Worm (Caenorhabditis elegans) whole organism, late embryonic: Measurements from ENCODE around the gene srxa-12.

Source experiments
- C08G9.2 ChIP-seq: sonication (generic microtip); optimal IDR thresholded peaks from 2 replicates; lab custom pipeline; 2016; ENCODE audit warnings: mild to moderate bottlenecking, missing genetic modification characterization, moderate library complexity, missing compliant biosample characterization
- F13H6.1 ChIP-seq: sonication (generic microtip); optimal IDR thresholded peaks from 2 replicates; lab custom pipeline; 2016; ENCODE audit warnings: missing genetic modification characterization, missing compliant biosample characterization
- T23F11.4 ChIP-seq: fragments of 200-800 bp; sonication (Bioruptor generic); optimal IDR thresholded peaks from 2 replicates; lab custom pipeline; 2018; ENCODE audit warnings: mild to moderate bottlenecking, missing genetic modification characterization, missing compliant biosample characterization
- ama-1 ChIP-seq: fragments of 150-350 bp; optimal IDR thresholded peaks from 2 replicates; lab custom pipeline; 2014
- ceh-18 ChIP-seq: sonication (generic microtip); optimal IDR thresholded peaks from 2 replicates; lab custom pipeline; 2016; ENCODE audit warnings: missing genetic modification characterization, missing compliant biosample characterization
- ceh-19 ChIP-seq: fragments of 200-800 bp; sonication (Bioruptor generic); optimal IDR thresholded peaks from 2 replicates; lab custom pipeline; 2018; ENCODE audit warnings: mild to moderate bottlenecking, missing genetic modification characterization, missing compliant biosample characterization
- ceh-22 ChIP-seq: sonication (generic microtip); optimal IDR thresholded peaks from 2 replicates; lab custom pipeline; 2017; ENCODE audit warnings: missing biosample characterization, missing genetic modification characterization
- ceh-24 ChIP-seq: sonication (generic microtip); optimal IDR thresholded peaks from 2 replicates; lab custom pipeline; 2016; ENCODE audit warnings: mild to moderate bottlenecking, missing genetic modification characterization, missing compliant biosample characterization
- ceh-9 ChIP-seq: sonication (generic microtip); optimal IDR thresholded peaks from 2 replicates; lab custom pipeline; 2016; ENCODE audit warnings: mild to moderate bottlenecking, missing genetic modification characterization, inconsistent platforms, missing compliant biosample characterization
- dmd-4 ChIP-seq: sonication (generic microtip); optimal IDR thresholded peaks from 2 replicates; lab custom pipeline; 2016; ENCODE audit warnings: borderline replicate concordance, missing genetic modification characterization, missing compliant biosample characterization
- dve-1 ChIP-seq: sonication (generic microtip); optimal IDR thresholded peaks from 2 replicates; lab custom pipeline; 2017; ENCODE audit warnings: antibody characterized with exemption, mild to moderate bottlenecking, missing genetic modification characterization, missing compliant biosample characterization
- elt-2 ChIP-seq: sonication (generic microtip); optimal IDR thresholded peaks from 2 replicates; lab custom pipeline; 2016; ENCODE audit warnings: missing genetic modification reagents, missing genetic modification characterization, missing compliant biosample characterization
- elt-4 ChIP-seq: sonication (generic microtip); optimal IDR thresholded peaks from 2 replicates; lab custom pipeline; 2016; ENCODE audit warnings: missing genetic modification characterization, missing compliant biosample characterization
- ets-4 ChIP-seq: sonication (generic microtip); optimal IDR thresholded peaks from 2 replicates; lab custom pipeline; 2016; ENCODE audit warnings: missing genetic modification characterization, missing compliant biosample characterization
- fax-1 ChIP-seq: sonication (generic microtip); optimal IDR thresholded peaks from 2 replicates; lab custom pipeline; 2016; ENCODE audit warnings: missing genotype, missing genetic modification characterization, missing compliant biosample characterization
- fkh-10 ChIP-seq: fragments of 150-350 bp; optimal IDR thresholded peaks from 2 replicates; lab custom pipeline; 2014; ENCODE audit warnings: missing biosample characterization, missing genetic modification reagents, missing genetic modification characterization
- fkh-6 ChIP-seq: sonication (generic microtip); optimal IDR thresholded peaks from 2 replicates; lab custom pipeline; 2016; ENCODE audit warnings: missing genetic modification characterization, missing compliant biosample characterization
- gmeb-2 ChIP-seq: sonication (generic microtip); optimal IDR thresholded peaks from 2 replicates; lab custom pipeline; 2016; ENCODE audit warnings: missing genetic modification characterization, inconsistent platforms, missing compliant biosample characterization
- hlh-30 ChIP-seq: sonication (generic microtip); optimal IDR thresholded peaks from 2 replicates; lab custom pipeline; 2017; ENCODE audit warnings: antibody characterized with exemption, missing genetic modification characterization, missing compliant biosample characterization; ENCODE audit not compliant: insufficient read depth
- lin-11 ChIP-seq: fragments of 200-800 bp; sonication (Bioruptor generic); optimal IDR thresholded peaks from 2 replicates; lab custom pipeline; 2018; ENCODE audit warnings: mild to moderate bottlenecking, missing genetic modification characterization, missing compliant biosample characterization
- madf-2 ChIP-seq: sonication (generic microtip); optimal IDR thresholded peaks from 2 replicates; lab custom pipeline; 2017; ENCODE audit warnings: missing genetic modification characterization, missing compliant biosample characterization
- nhr-11 ChIP-seq: fragments of 150-350 bp; optimal IDR thresholded peaks from 2 replicates; lab custom pipeline; 2014; ENCODE audit warnings: missing biosample characterization, missing genetic modification characterization
- nhr-232 ChIP-seq: sonication (generic microtip); optimal IDR thresholded peaks from 2 replicates; lab custom pipeline; 2016; ENCODE audit warnings: missing genetic modification characterization, missing compliant biosample characterization
- npax-4 ChIP-seq: sonication (generic microtip); optimal IDR thresholded peaks from 2 replicates; lab custom pipeline; 2016; ENCODE audit warnings: missing genetic modification characterization, missing compliant biosample characterization
- odd-2 ChIP-seq: sonication (generic microtip); optimal IDR thresholded peaks from 2 replicates; lab custom pipeline; 2017; ENCODE audit warnings: antibody characterized with exemption, mild to moderate bottlenecking, missing genetic modification characterization, missing compliant biosample characterization
- pat-9 ChIP-seq: fragments of 200-800 bp; sonication (Bioruptor generic); optimal IDR thresholded peaks from 2 replicates; lab custom pipeline; 2018; ENCODE audit warnings: mild to moderate bottlenecking, missing genetic modification characterization, moderate library complexity, missing compliant biosample characterization
- pax-1 ChIP-seq: fragments of 150-350 bp; optimal IDR thresholded peaks from 2 replicates; lab custom pipeline; 2014; ENCODE audit warnings: missing biosample characterization, missing genetic modification characterization
- pqm-1 ChIP-seq: sonication (generic microtip); optimal IDR thresholded peaks from 2 replicates; lab custom pipeline; 2016; ENCODE audit warnings: missing genetic modification characterization, missing compliant biosample characterization
- pros-1 ChIP-seq: fragments of 150-350 bp; optimal IDR thresholded peaks from 2 replicates; lab custom pipeline; 2014; ENCODE audit warnings: missing biosample characterization, missing genetic modification reagents, missing genetic modification characterization
- rnt-1 ChIP-seq: sonication (generic microtip); optimal IDR thresholded peaks from 2 replicates; lab custom pipeline; 2016; ENCODE audit warnings: missing genetic modification characterization, missing compliant biosample characterization
- sdc-2 ChIP-seq: sonication (generic microtip); optimal IDR thresholded peaks from 2 replicates; lab custom pipeline; 2016; ENCODE audit warnings: missing genotype, missing genetic modification characterization, missing compliant biosample characterization
- sox-2 ChIP-seq: fragments of 200-800 bp; sonication (Bioruptor generic); IDR thresholded peaks from 2 replicates; pipeline ENCODE4 v1.3.6; 2022; ENCODE audit warnings: missing genetic modification reagents, missing genetic modification characterization, missing compliant biosample characterization
- sox-4 ChIP-seq: sonication (generic microtip); optimal IDR thresholded peaks from 2 replicates; lab custom pipeline; 2017; ENCODE audit warnings: mild to moderate bottlenecking, missing genetic modification characterization, inconsistent platforms, missing compliant biosample characterization
- syd-9 ChIP-seq: sonication (generic microtip); optimal IDR thresholded peaks from 2 replicates; lab custom pipeline; 2016; ENCODE audit warnings: mild to moderate bottlenecking, missing genetic modification characterization, moderate library complexity, missing compliant biosample characterization
- tbx-2 ChIP-seq: sonication (generic microtip); optimal IDR thresholded peaks from 2 replicates; lab custom pipeline; 2016; ENCODE audit warnings: missing genetic modification characterization, missing compliant biosample characterization
- unc-3 ChIP-seq, 2 experiments: fragments of 200-800 bp in 1 of 2; sonication (Bioruptor generic) in 1 of 2; sonication (generic microtip) in 1 of 2; conservative IDR thresholded peaks in 1 of 2; optimal IDR thresholded peaks in 1 of 2; 2 replicates each; pipeline versions ENCODE4 v1.3.6 to Lab custom; 2016 to 2022; ENCODE audit warnings: missing compliant biosample characterization in 2 of 2, missing genetic modification characterization in 2 of 2, missing genetic modification reagents in 1 of 2
- unc-42 ChIP-seq: sonication (generic microtip); optimal IDR thresholded peaks from 2 replicates; lab custom pipeline; 2016; ENCODE audit warnings: missing genotype, missing genetic modification characterization, missing compliant biosample characterization
- unc-55 ChIP-seq: sonication (generic microtip); optimal IDR thresholded peaks from 2 replicates; lab custom pipeline; 2017; ENCODE audit warnings: missing biosample characterization, missing genetic modification reagents, missing genetic modification characterization
- unc-86 ChIP-seq: sonication (generic microtip); optimal IDR thresholded peaks from 2 replicates; lab custom pipeline; 2016; ENCODE audit warnings: missing genetic modification characterization, missing compliant biosample characterization

srxa-12 gene

DNA sequence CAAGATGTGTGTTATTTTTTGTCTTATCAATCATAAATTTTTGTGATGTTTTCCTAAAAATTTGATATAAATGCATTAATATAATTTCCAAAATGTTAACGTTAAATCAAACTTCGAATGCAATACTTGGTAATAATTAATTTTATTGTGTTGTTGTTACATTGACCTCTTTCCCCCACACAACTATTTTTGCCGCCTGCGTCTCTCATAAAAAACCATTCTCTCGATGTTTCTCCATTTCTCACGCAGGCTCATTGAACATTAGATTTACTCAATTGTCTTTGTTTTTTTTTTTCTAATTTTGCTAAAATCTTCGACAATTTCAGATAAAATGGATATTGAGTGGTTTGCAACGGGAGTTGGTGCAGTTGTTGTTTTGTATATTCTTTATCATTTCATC is 20.3 kb upstream of the srxa-12 start, which contains the start of gene stdh-1:
stdh-1 (plus strand) TSS at position 327 of the 400 bp plus-strand sequence.
- no peak for TF ChIP-seq syd-9 (tag; lab: Kevin White, UChicago)
- no peak for TF ChIP-seq madf-2 (tag; lab: Kevin White, UChicago)
- TF ChIP-seq fax-1 (tag; lab: Kevin White, UChicago) = no peak
- no peak for TF ChIP-seq ama-1 (lab: Kevin White, UChicago)
- no peak for TF ChIP-seq pax-1 (tag; lab: Kevin White, UChicago)
- no peak for TF ChIP-seq npax-4
- no peak for TF ChIP-seq rnt-1 (tag; lab: Kevin White, UChicago)
- peak; percentile 86 for TF ChIP-seq unc-42
- no peak for TF ChIP-seq ceh-24

DNA sequence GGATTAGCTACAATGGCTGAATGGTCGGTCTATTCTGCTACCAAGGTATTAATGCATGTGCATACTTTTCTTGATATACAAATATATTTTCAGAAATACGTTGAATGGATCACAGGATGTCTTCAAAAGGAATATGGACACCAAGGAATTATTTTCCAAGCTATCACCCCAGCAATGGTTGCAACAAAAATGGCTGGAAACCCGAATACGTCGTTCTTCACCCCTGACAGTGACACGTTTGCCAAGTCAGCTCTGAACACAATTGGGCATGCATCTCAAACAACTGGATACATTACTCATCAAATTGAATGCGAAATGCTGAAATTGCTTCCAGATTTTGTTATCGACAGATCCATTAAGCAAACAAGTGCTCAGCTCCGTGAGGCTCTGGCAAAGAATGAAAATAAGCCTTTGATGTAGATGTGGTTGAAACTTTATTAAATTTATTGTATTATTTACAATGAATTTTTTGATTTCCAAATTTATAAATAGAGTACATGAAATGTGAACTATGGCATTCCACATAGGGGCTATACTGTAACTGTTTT is 18.9 kb upstream of the srxa-12 start:
- TF ChIP-seq pros-1 (tag; lab: Kevin White, UChicago) (no peak), nhr-11 (tag; lab: Kevin White, UChicago) (no peak), syd-9 (tag; lab: Kevin White, UChicago) (no peak), F13H6.1 (no peak), C08G9.2 (no peak), sox-4 (tag; lab: Kevin White, UChicago) (no peak), sdc-2 (tag; lab: Kevin White, UChicago) (no peak), ama-1 (lab: Kevin White, UChicago) (no peak), pat-9 (tag; lab: Kevin White, UChicago) (no peak), lin-11 (no peak), ets-4 (no peak), pqm-1 (tag; lab: Kevin White, UChicago) (no peak), odd-2 (no peak), tbx-2 (tag; lab: Kevin White, UChicago) (no peak), gmeb-2 (tag; lab: Kevin White, UChicago) (no peak), dve-1 (tag; lab: Kevin White, UChicago) (no peak), sox-2 (GFP tag; lab: Robert Waterston, UW) (no peak), fkh-6 (tag; lab: Kevin White, UChicago) (no peak), ceh-22 (no peak)

DNA sequence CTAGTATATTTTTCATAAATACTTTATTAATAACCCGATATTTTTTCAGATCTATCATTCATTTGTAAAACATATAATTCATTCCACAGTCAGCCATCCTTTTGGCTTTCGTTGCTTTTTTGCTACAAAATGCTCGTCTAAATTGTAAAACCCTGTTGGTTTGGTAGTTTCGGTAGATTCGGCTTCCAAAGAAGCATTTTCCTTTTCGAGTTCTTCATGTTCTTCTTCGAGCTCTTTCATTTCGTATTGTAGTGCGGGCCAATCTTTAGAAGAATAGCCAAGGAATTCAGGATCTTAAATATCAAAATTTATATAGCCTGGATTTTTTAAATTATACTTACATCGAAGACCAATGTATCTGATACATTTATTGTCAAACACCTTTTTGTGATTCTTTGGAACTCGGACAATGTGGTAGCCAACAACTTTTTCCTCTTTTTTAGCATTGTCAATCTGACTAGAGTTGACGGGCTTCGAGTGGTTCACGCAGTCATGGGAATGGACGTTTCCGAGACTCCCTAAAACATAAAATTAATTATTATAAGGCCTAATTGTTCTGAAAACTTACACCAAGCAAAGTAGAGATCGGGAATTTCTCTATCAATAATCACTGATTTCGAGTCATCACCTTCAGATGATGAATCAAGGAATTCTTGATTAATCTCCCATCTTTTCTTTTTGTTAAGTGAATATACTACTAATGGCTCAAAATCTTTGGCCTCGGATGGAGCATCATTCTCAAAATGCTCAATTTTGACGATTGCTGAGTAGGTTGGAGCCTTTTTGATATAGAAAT is 18.2 kb upstream of the srxa-12 start:
- no peak for TF ChIP-seq lin-11
- no peak for TF ChIP-seq ama-1 (lab: Kevin White, UChicago)
- no peak for TF ChIP-seq ceh-9
- no peak for TF ChIP-seq unc-3 (GFP tag; conservative IDR thresholded peaks at IDR 0.05; lab: Robert Waterston, UW)
- no peak for TF ChIP-seq unc-3 (tag; optimal IDR thresholded peaks at IDR 0.05; lab: Kevin White, UChicago)

DNA sequence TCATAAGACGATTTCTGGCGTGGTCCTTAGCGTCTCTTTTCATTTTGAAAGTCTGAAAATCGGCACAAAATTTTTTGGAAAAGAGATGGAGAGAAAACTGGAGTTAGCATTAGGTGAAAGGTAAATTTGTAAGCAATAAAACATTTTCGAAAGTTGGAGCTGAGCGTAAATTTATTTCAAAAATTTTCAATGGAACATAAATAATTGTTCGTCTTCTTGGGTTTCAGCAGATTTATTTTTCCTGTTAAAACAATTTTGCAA is 17.7 kb upstream of the srxa-12 start, which contains the start of gene C06B3.6:
C06B3.6 (minus strand) TSS at position 52 of the 261 bp plus-strand sequence.
- TF ChIP-seq ceh-19 (GFP tag; lab: Kevin White, UChicago) (no peak), hlh-30 (tag; lab: Kevin White, UChicago) (no peak), dmd-4 (tag; lab: Kevin White, UChicago) (no peak), T23F11.4 (GFP tag; lab: Kevin White, UChicago) (no peak), npax-4 (no peak), ceh-18 (tag; lab: Kevin White, UChicago) (no peak), nhr-232 (no peak), elt-4 (tag; lab: Kevin White, UChicago) (no peak), unc-55 (GFP tag; lab: Kevin White, UChicago) (no peak), unc-86 (no peak), elt-2 (tag; lab: Kevin White, UChicago) (no peak), unc-3 (GFP tag; conservative IDR thresholded peaks at IDR 0.05; lab: Robert Waterston, UW) (no peak), unc-3 (tag; optimal IDR thresholded peaks at IDR 0.05; lab: Kevin White, UChicago) (no peak), gmeb-2 (tag; lab: Kevin White, UChicago) (no peak), unc-42 (no peak), fkh-10 (no peak)
